Worm (Caenorhabditis elegans) whole organism, young adult: ENCODE measurements around the gene ncap-1.

ENCODE experiments used
- B0019.2 ChIP-seq: fragments of 200-800 bp; sonication (Bioruptor generic); conservative IDR thresholded peaks from 2 replicates; pipeline ENCODE4 v1.3.6; 2022; ENCODE audit warnings: missing genetic modification reagents, missing genetic modification characterization, missing compliant biosample characterization
- D2030.7 ChIP-seq: fragments of 200-800 bp; sonication (Bioruptor generic); IDR thresholded peaks from 2 replicates; pipeline ENCODE4 v1.3.6; 2022; ENCODE audit warnings: missing genetic modification reagents, missing genetic modification characterization, missing compliant biosample characterization
- F23B12.7 ChIP-seq: sonication (generic microtip); optimal IDR thresholded peaks from 2 replicates; lab custom pipeline; 2017; ENCODE audit warnings: missing genetic modification characterization, mild to moderate bottlenecking, missing compliant biosample characterization, antibody characterized with exemption, moderate library complexity; ENCODE audit not compliant: insufficient read depth
- F37B4.10 ChIP-seq: fragments of 200-800 bp; sonication (Bioruptor generic); IDR thresholded peaks from 2 replicates; pipeline ENCODE4 v1.3.6; 2022; ENCODE audit warnings: missing genetic modification characterization, missing compliant biosample characterization
- F49E8.2 ChIP-seq: sonication (generic microtip); optimal IDR thresholded peaks from 3 replicates; lab custom pipeline; 2017; ENCODE audit warnings: missing genetic modification characterization, mild to moderate bottlenecking, missing compliant biosample characterization, antibody characterized with exemption, moderate library complexity; ENCODE audit not compliant: insufficient read depth
- F52B5.7 ChIP-seq: sonication (generic microtip); optimal IDR thresholded peaks from 2 replicates; lab custom pipeline; 2016; ENCODE audit warnings: mild to moderate bottlenecking, missing genetic modification characterization, missing compliant biosample characterization
- F57C9.4 ChIP-seq: sonication (generic microtip); optimal IDR thresholded peaks from 2 replicates; lab custom pipeline; 2017; ENCODE audit warnings: mild to moderate bottlenecking, missing genetic modification characterization, missing compliant biosample characterization
- K11D2.4 ChIP-seq: fragments of 200-800 bp; sonication (Bioruptor generic); IDR thresholded peaks from 2 replicates; pipeline ENCODE4 v1.3.6; 2022; ENCODE audit warnings: missing genetic modification reagents, missing genetic modification characterization, missing compliant biosample characterization
- Y53G8AR.9 ChIP-seq: fragments of 200-800 bp; sonication (Bioruptor generic); conservative IDR thresholded peaks from 2 replicates; pipeline ENCODE4 v1.3.6; 2022; ENCODE audit warnings: missing genetic modification reagents, missing genetic modification characterization, missing compliant biosample characterization
- Y56A3A.18 ChIP-seq: fragments of 200-800 bp; sonication (Bioruptor generic); IDR thresholded peaks from 2 replicates; pipeline ENCODE4 v1.3.6; 2022; ENCODE audit warnings: missing genetic modification reagents, missing genetic modification characterization, missing compliant biosample characterization
- ZK185.1 ChIP-seq: sonication (generic microtip); optimal IDR thresholded peaks from 2 replicates; lab custom pipeline; 2016; ENCODE audit warnings: mild to moderate bottlenecking, missing genetic modification characterization, missing compliant biosample characterization; ENCODE audit not compliant: poor library complexity, severe bottlenecking
- cebp-1 ChIP-seq, 2 experiments: fragments of 200-800 bp in 1 of 2; sonication (Bioruptor generic) in 1 of 2; sonication (generic microtip) in 1 of 2; IDR thresholded peaks in 1 of 2; optimal IDR thresholded peaks in 1 of 2; 2 replicates each; pipeline versions ENCODE4 v1.3.6 to Lab custom; 2017 to 2022; ENCODE audit warnings: missing compliant biosample characterization in 2 of 2, missing genetic modification characterization in 2 of 2, mild to moderate bottlenecking in 1 of 2, missing genetic modification reagents in 1 of 2, moderate library complexity in 1 of 2
- ceh-27 ChIP-seq: fragments of 200-800 bp; sonication (Bioruptor generic); optimal IDR thresholded peaks from 2 replicates; lab custom pipeline; 2018; ENCODE audit warnings: mild to moderate bottlenecking, missing genetic modification characterization, moderate library complexity, missing compliant biosample characterization
- ceh-40 ChIP-seq: fragments of 200-800 bp; sonication (Bioruptor generic); IDR thresholded peaks from 2 replicates; pipeline ENCODE4 v1.3.6; 2022; ENCODE audit warnings: missing genetic modification characterization, missing compliant biosample characterization
- ceh-79 ChIP-seq: sonication (generic microtip); optimal IDR thresholded peaks from 2 replicates; lab custom pipeline; 2017; ENCODE audit warnings: mild to moderate bottlenecking, missing genetic modification characterization, missing compliant biosample characterization
- dpff-1 ChIP-seq: sonication (generic microtip); optimal IDR thresholded peaks from 2 replicates; lab custom pipeline; 2017; ENCODE audit warnings: mild to moderate bottlenecking, missing genetic modification characterization, missing compliant biosample characterization
- efl-1 ChIP-seq: fragments of 150-350 bp; optimal IDR thresholded peaks from 2 replicates; lab custom pipeline; 2014; ENCODE audit warnings: missing biosample characterization, missing genetic modification reagents, missing genetic modification characterization
- egl-44 ChIP-seq: fragments of 200-800 bp; sonication (Bioruptor generic); IDR thresholded peaks from 2 replicates; pipeline ENCODE4 v1.3.6; 2022; ENCODE audit warnings: missing genetic modification reagents, missing genetic modification characterization, missing compliant biosample characterization
- ekl-4 ChIP-seq: fragments of 200-800 bp; sonication (Bioruptor generic); IDR thresholded peaks from 2 replicates; pipeline ENCODE4 v1.3.6; 2022; ENCODE audit warnings: missing genetic modification reagents, missing genetic modification characterization, missing compliant biosample characterization
- hmg-1.2 ChIP-seq: fragments of 200-800 bp; sonication (Bioruptor generic); IDR thresholded peaks from 2 replicates; pipeline ENCODE4 v1.3.6; 2022; ENCODE audit warnings: missing genetic modification reagents, missing genetic modification characterization, missing compliant biosample characterization
- hrde-1 ChIP-seq: sonication (generic microtip); optimal IDR thresholded peaks from 2 replicates; lab custom pipeline; 2016; ENCODE audit warnings: missing genetic modification characterization, mild to moderate bottlenecking, missing compliant biosample characterization, moderate library complexity, missing genotype, missing genetic modification reagents, borderline replicate concordance
- hsf-1 ChIP-seq: fragments of 200-800 bp; sonication (Bioruptor generic); IDR thresholded peaks from 2 replicates; pipeline ENCODE4 v1.3.6; 2022; ENCODE audit warnings: missing genetic modification reagents, missing genetic modification characterization, missing compliant biosample characterization
- let-526 ChIP-seq: fragments of 200-800 bp; sonication (Bioruptor generic); IDR thresholded peaks from 2 replicates; pipeline ENCODE4 v1.3.6; 2022; ENCODE audit warnings: missing genetic modification reagents, missing genetic modification characterization, missing compliant biosample characterization
- lin-26 ChIP-seq: fragments of 200-800 bp; sonication (Bioruptor generic); IDR thresholded peaks from 2 replicates; pipeline ENCODE4 v1.3.6; 2022; ENCODE audit warnings: missing genetic modification reagents, missing genetic modification characterization, missing compliant biosample characterization
- lin-35 ChIP-seq, 3 experiments: fragments of 150-350 bp in 2 of 3; sonication (generic microtip) in 1 of 3; optimal IDR thresholded peaks; 2 replicates each; lab custom pipeline; 2014 to 2018; ENCODE audit warnings: missing biosample characterization in 3 of 3, missing genetic modification characterization in 3 of 3, missing genetic modification reagents in 3 of 3
- lir-1 ChIP-seq: fragments of 200-800 bp; sonication (Bioruptor generic); conservative IDR thresholded peaks from 2 replicates; pipeline ENCODE4 v1.3.6; 2022; ENCODE audit warnings: missing genetic modification reagents, missing genetic modification characterization, missing compliant biosample characterization
- madf-10 ChIP-seq: sonication (generic microtip); optimal IDR thresholded peaks from 2 replicates; lab custom pipeline; 2016; ENCODE audit warnings: mild to moderate bottlenecking, missing genetic modification characterization, missing compliant biosample characterization
- nfyb-1 ChIP-seq: fragments of 200-800 bp; sonication (Bioruptor generic); IDR thresholded peaks from 2 replicates; pipeline ENCODE4 v1.3.6; 2022; ENCODE audit warnings: missing genetic modification reagents, missing genetic modification characterization, missing compliant biosample characterization
- nhr-179 ChIP-seq: sonication (generic microtip); optimal IDR thresholded peaks from 2 replicates; lab custom pipeline; 2016; ENCODE audit warnings: mild to moderate bottlenecking, missing genetic modification characterization, missing compliant biosample characterization
- nhr-80 ChIP-seq: sonication (generic microtip); optimal IDR thresholded peaks from 2 replicates; lab custom pipeline; 2016; ENCODE audit warnings: missing genetic modification characterization, missing compliant biosample characterization
- pha-4 ChIP-seq: fragments of 150-350 bp; sonication (generic microtip); optimal IDR thresholded peaks from 2 replicates; lab custom pipeline; 2014; ENCODE audit warnings: missing biosample characterization, missing genetic modification reagents, missing genetic modification characterization
- rcor-1 ChIP-seq: fragments of 200-800 bp; sonication (Bioruptor generic); IDR thresholded peaks from 2 replicates; pipeline ENCODE4 v1.3.6; 2022; ENCODE audit warnings: missing genetic modification reagents, missing genetic modification characterization, missing compliant biosample characterization
- repo-1 ChIP-seq: sonication (generic microtip); optimal IDR thresholded peaks from 2 replicates; lab custom pipeline; 2017; ENCODE audit warnings: mild to moderate bottlenecking, missing genetic modification characterization, missing compliant biosample characterization
- snpc-1.1 ChIP-seq: sonication (generic microtip); optimal IDR thresholded peaks from 2 replicates; lab custom pipeline; 2017; ENCODE audit warnings: missing genetic modification characterization, mild to moderate bottlenecking, missing compliant biosample characterization, antibody characterized with exemption, moderate library complexity, missing genotype, missing genetic modification reagents; ENCODE audit not compliant: insufficient read depth
- somi-1 ChIP-seq: fragments of 200-800 bp; sonication (Bioruptor generic); optimal IDR thresholded peaks from 2 replicates; lab custom pipeline; 2018; ENCODE audit warnings: mild to moderate bottlenecking, missing genetic modification characterization, missing compliant biosample characterization
- tbp1 ChIP-seq: fragments of 200-800 bp; sonication (Bioruptor generic); optimal IDR thresholded peaks from 2 replicates; lab custom pipeline; 2018; ENCODE audit warnings: mild to moderate bottlenecking, missing genetic modification characterization, missing compliant biosample characterization
- unc-62 ChIP-seq: fragments of 150-350 bp; optimal IDR thresholded peaks from 2 replicates; lab custom pipeline; 2014; ENCODE audit warnings: missing biosample characterization, missing genetic modification reagents, missing genetic modification characterization
- xnd-1 ChIP-seq: sonication (generic microtip); optimal IDR thresholded peaks from 2 replicates; lab custom pipeline; 2016; ENCODE audit warnings: missing genotype, missing genetic modification reagents, missing genetic modification characterization, missing compliant biosample characterization
- ztf-22 ChIP-seq: fragments of 200-800 bp; sonication (Bioruptor generic); optimal IDR thresholded peaks from 2 replicates; lab custom pipeline; 2018; ENCODE audit warnings: mild to moderate bottlenecking, missing genetic modification characterization, moderate library complexity, missing compliant biosample characterization
- ztf-3 ChIP-seq: fragments of 200-800 bp; sonication (Bioruptor generic); optimal IDR thresholded peaks from 2 replicates; lab custom pipeline; 2018; ENCODE audit warnings: mild to moderate bottlenecking, missing genetic modification characterization, missing compliant biosample characterization
- ztf-6 ChIP-seq: fragments of 200-800 bp; sonication (Bioruptor generic); IDR thresholded peaks from 2 replicates; pipeline ENCODE4 v1.3.6; 2022; ENCODE audit warnings: missing genetic modification reagents, missing genetic modification characterization, missing compliant biosample characterization

ncap-1 gene

ce11 chrII:2901158-2901557 lies 18.0 kb downstream of the ncap-1 start:
- no peak for TF ChIP-seq ztf-6 (GFP tag; lab: Robert Waterston, UW)
- no peak for TF ChIP-seq hmg-1.2 (GFP tag; lab: Robert Waterston, UW)
- no peak for TF ChIP-seq ceh-79
- no peak for TF ChIP-seq lin-26 (GFP tag; lab: Robert Waterston, UW)
- no peak for TF ChIP-seq dpff-1 (tag; lab: Kevin White, UChicago)
- no peak for TF ChIP-seq pha-4 (tag; lab: Kevin White, UChicago)
- no peak for TF ChIP-seq B0019.2 (GFP tag; lab: Robert Waterston, UW)
- no peak for TF ChIP-seq hsf-1 (GFP tag; lab: Robert Waterston, UW)
- TF ChIP-seq egl-44: no peak
- TF ChIP-seq nfyb-1: no peak
- no peak for TF ChIP-seq ekl-4

ce11 chrII:2900248-2900647 lies 18.9 kb downstream of the ncap-1 start, which contains the start of gene ubc-26:
ubc-26 (minus strand) TSS chrII:2900348.
- no peak for TF ChIP-seq let-526
- TF ChIP-seq ztf-3 (GFP tag; lab: Kevin White, UChicago): no peak
- no peak for TF ChIP-seq cebp-1 (GFP tag; IDR thresholded peaks at IDR 0.05; lab: Robert Waterston, UW)
- no peak for TF ChIP-seq cebp-1 (tag; optimal IDR thresholded peaks at IDR 0.05; lab: Kevin White, UChicago)
- TF ChIP-seq somi-1 (GFP tag; lab: Kevin White, UChicago): no peak
- no peak for TF ChIP-seq efl-1 (GFP tag; lab: Kevin White, UChicago)
- no peak for TF ChIP-seq F49E8.2 (tag; lab: Kevin White, UChicago)
- no peak for TF ChIP-seq F37B4.10 (GFP tag; lab: Robert Waterston, UW)
- no peak for TF ChIP-seq repo-1 (tag; lab: Kevin White, UChicago)
- no peak for TF ChIP-seq ceh-79

ce11 chrII:2894295-2894694 lies 24.8 kb downstream of the ncap-1 start, which contains the start of gene sqv-2:
sqv-2 (minus strand) TSS chrII:2894395.
- TF ChIP-seq snpc-1.1 (tag; lab: Kevin White, UChicago): no peak
- no peak for TF ChIP-seq ceh-40

ce11 chrII:2888957-2889630 lies 30.0 kb downstream of the ncap-1 start, which contains the start of gene pinn-1:
pinn-1 (minus strand) TSS chrII:2889007.
- TF ChIP-seq lin-35 (GFP tag; optimal IDR thresholded peaks at IDR 0.05; lab: Kevin White, UChicago): peak in 1 of 3 experiments; percentile 69
- peak; percentile 37 for TF ChIP-seq xnd-1
- no peak for TF ChIP-seq unc-62
- TF ChIP-seq K11D2.4: peak; percentile 89
- TF ChIP-seq ZK185.1 (tag; lab: Kevin White, UChicago): no peak
- TF ChIP-seq let-526: peak; percentile 91
- TF ChIP-seq Y56A3A.18 (GFP tag; lab: Robert Waterston, UW): 0 out of 2 replicates have a peak, but pooled peaks have one; percentile 48
- TF ChIP-seq nhr-80: peak; percentile 4
- peak; percentile 72 for TF ChIP-seq F52B5.7
- peak; percentile 96 for TF ChIP-seq ceh-27
- peak; percentile 91 for TF ChIP-seq rcor-1 (GFP tag; lab: Robert Waterston, UW)
- TF ChIP-seq ztf-22: peak; percentile 30
- TF ChIP-seq hsf-1 (GFP tag; lab: Robert Waterston, UW): peak; percentile 66; the same call in 1 of the 2 replicates
- peak; percentile 69 for TF ChIP-seq madf-10 (tag; lab: Kevin White, UChicago)
- no peak for TF ChIP-seq nhr-179
- peak; percentile 45 for TF ChIP-seq F23B12.7 (tag; lab: Kevin White, UChicago)
- peak; percentile 87 for TF ChIP-seq Y53G8AR.9 (GFP tag; lab: Robert Waterston, UW)
- no peak for TF ChIP-seq hrde-1
- peak; percentile 61 for TF ChIP-seq F57C9.4 (tag; lab: Kevin White, UChicago)
- TF ChIP-seq ceh-79: peak; percentile 59
- no peak; the same call in 1 of the 2 replicates for TF ChIP-seq lir-1 (GFP tag; lab: Robert Waterston, UW)
- TF ChIP-seq D2030.7: peak; percentile 90
- TF ChIP-seq ztf-6 (GFP tag; lab: Robert Waterston, UW): 0 out of 2 replicates have a peak, but pooled peaks have one; percentile 44
- TF ChIP-seq tbp1: peak; percentile 66
